Fruit fly (Drosophila melanogaster) Kc167 (cell line): ENCODE measurements around the gene CG18259.

Source experiments
- Myc ChIP-seq: fragments of >200 bp; optimal IDR thresholded peaks from 2 replicates; lab custom pipeline; 2017; ENCODE audit warnings: missing external identifiers
- Sin3A ChIP-seq: fragments of >200 bp; optimal IDR thresholded peaks from 2 replicates; lab custom pipeline; 2018; ENCODE audit warnings: missing external identifiers
- h ChIP-seq: fragments of >200 bp; optimal IDR thresholded peaks from 3 replicates; lab custom pipeline; 2018; ENCODE audit warnings: missing external identifiers
- psq ChIP-seq: fragments of >200 bp; optimal IDR thresholded peaks from 2 replicates; lab custom pipeline; 2017; ENCODE audit warnings: missing external identifiers
- ttk ChIP-seq: sonication (Bioruptor generic); optimal IDR thresholded peaks from 2 replicates; lab custom pipeline; 2017; ENCODE audit warnings: missing external identifiers

DNA sequence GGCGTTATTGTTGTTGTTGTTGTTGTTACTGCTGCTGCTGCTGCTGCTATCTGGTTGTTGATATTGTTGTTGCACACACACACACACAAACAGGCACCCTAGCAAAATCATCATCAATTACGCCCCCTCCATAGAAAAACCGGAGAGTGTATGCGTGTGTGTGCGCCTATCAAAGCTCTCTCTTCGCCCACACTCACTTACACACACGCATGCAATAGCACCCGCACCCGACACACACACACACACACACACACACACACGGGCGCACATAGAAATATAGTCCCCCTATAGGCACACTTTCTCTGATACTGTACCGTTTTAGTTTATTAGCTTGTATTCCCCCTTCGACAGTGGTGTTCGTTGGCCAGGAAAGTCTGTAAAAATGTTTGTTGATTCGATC lies 31.1 kb upstream of the CG18259 start:
- TF ChIP-seq psq (lab: Kevin White, UChicago) (no peak), Myc (lab: Kevin White, UChicago) (no peak), h (lab: Kevin White, UChicago) (no peak), ttk (lab: Kevin White, UChicago) (no peak), Sin3A (lab: Kevin White, UChicago) (no peak)
